Worm (Caenorhabditis elegans): Measurements from ENCODE around the gene B0238.12.

B0238.12 gene

ce11 chrV:5275426-5276007 lies 9.9 kb downstream of the B0238.12 start (continued):
- TF ChIP-seq sea-2 (GFP tag; IDR thresholded peaks at IDR 0.05) (no peak), dpl-1 (GFP tag; optimal IDR thresholded peaks at IDR 0.05) (no peak), repo-1 (tag; optimal IDR thresholded peaks at IDR 0.05) (peak; percentile 82), F49E8.2 (tag; optimal IDR thresholded peaks at IDR 0.05; ENCODE audit: insufficient read depth) (peak; percentile 52), F37B4.10 (GFP tag; IDR thresholded peaks at IDR 0.05) (no peak), D2030.7 (GFP tag; IDR thresholded peaks at IDR 0.05) (0 out of 2 replicates have a peak, but pooled peaks have one; percentile 9), ama-1 (optimal IDR thresholded peaks at IDR 0.05) (no peak), ama-1 (GFP tag; optimal IDR thresholded peaks at IDR 0.05) (peak in 1 of 2 experiments; percentile 55), ztf-3 (GFP tag; optimal IDR thresholded peaks at IDR 0.05) (no peak), bed-2 (GFP tag; IDR thresholded peaks at IDR 0.05) (no peak), atf-7 (tag; optimal IDR thresholded peaks at IDR 0.05) (no peak), ceh-79 (tag; optimal IDR thresholded peaks at IDR 0.05) (peak; percentile 48), Y53G8AR.9 (GFP tag; conservative IDR thresholded peaks at IDR 0.05) (peak; percentile 63; the same call in 1 of the 2 replicates), hrde-1 (tag; optimal IDR thresholded peaks at IDR 0.05; ENCODE audit: borderline replicate concordance) (peak; percentile 42), snpc-3.4 (tag; optimal IDR thresholded peaks at IDR 0.05) (no peak), B0336.3 (GFP tag; IDR thresholded peaks at IDR 0.05) (0 out of 2 replicates have a peak, but pooled peaks have one; percentile 34), lin-40 (tag; optimal IDR thresholded peaks at IDR 0.05) (no peak), B0035.1 (tag; optimal IDR thresholded peaks at IDR 0.05) (no peak), ztf-18 (tag; optimal IDR thresholded peaks at IDR 0.05) (no peak), tlf-1 (GFP tag; optimal IDR thresholded peaks at IDR 0.05) (peak; percentile 5), T26A5.8 (tag; optimal IDR thresholded peaks at IDR 0.05) (no peak), ztf-6 (GFP tag; IDR thresholded peaks at IDR 0.05) (no peak), ztf-28 (GFP tag; IDR thresholded peaks at IDR 0.05) (no peak), K12H6.12 (tag; optimal IDR thresholded peaks at IDR 0.05) (no peak), B0261.1 (tag; optimal IDR thresholded peaks at IDR 0.05) (no peak), nhr-27 (tag; optimal IDR thresholded peaks at IDR 0.05) (no peak), pha-4 (tag; optimal IDR thresholded peaks at IDR 0.05) (no peak), tbx-9 (tag; optimal IDR thresholded peaks at IDR 0.05; ENCODE audit: borderline replicate concordance) (no peak), him-1 (tag; optimal IDR thresholded peaks at IDR 0.05) (no peak), zim-3 (tag; optimal IDR thresholded peaks at IDR 0.05) (no peak), let-607 (tag; optimal IDR thresholded peaks at IDR 0.05) (no peak), zfh-2 (GFP tag; conservative IDR thresholded peaks at IDR 0.05) (no peak), tbp1 (GFP tag; optimal IDR thresholded peaks at IDR 0.05) (peak; percentile 29), mcd-1 (GFP tag; IDR thresholded peaks at IDR 0.05) (no peak), lsl-1 (GFP tag; optimal IDR thresholded peaks at IDR 0.05) (no peak), ceh-27 (GFP tag; optimal IDR thresholded peaks at IDR 0.05) (no peak), egl-18 (GFP tag; IDR thresholded peaks at IDR 0.05) (no peak), lir-1 (GFP tag; conservative IDR thresholded peaks at IDR 0.05) (no peak), ZK185.1 (tag; optimal IDR thresholded peaks at IDR 0.05; ENCODE audit: poor library complexity, severe bottlenecking) (no peak), attf-5 (GFP tag; optimal IDR thresholded peaks at IDR 0.05) (no peak), ccch-3 (GFP tag; optimal IDR thresholded peaks at IDR 0.05) (no peak), nfya-1 (tag; optimal IDR thresholded peaks at IDR 0.05; ENCODE audit: borderline replicate concordance, insufficient read depth) (no peak), let-526 (GFP tag; IDR thresholded peaks at IDR 0.05) (no peak), aptf-3 (GFP tag; IDR thresholded peaks at IDR 0.05) (no peak), F55B11.4 (tag; optimal IDR thresholded peaks at IDR 0.05; ENCODE audit: borderline replicate concordance, insufficient read depth) (no peak), ets-4 (GFP tag; optimal IDR thresholded peaks at IDR 0.05) (no peak), hmg-20 (GFP tag; IDR thresholded peaks at IDR 0.05) (no peak), somi-1 (GFP tag; optimal IDR thresholded peaks at IDR 0.05) (no peak)
